Worm (Caenorhabditis elegans) whole organism, early embryonic: ENCODE data around the gene F39H12.1.

Experiments used
- B0310.2 ChIP-seq: sonication (generic microtip); optimal IDR thresholded peaks from 2 replicates; lab custom pipeline; 2016; ENCODE audit warnings: mild to moderate bottlenecking, missing genetic modification characterization, missing compliant biosample characterization
- F13C5.2 ChIP-seq: sonication (generic microtip); optimal IDR thresholded peaks from 2 replicates; lab custom pipeline; 2017; ENCODE audit warnings: mild to moderate bottlenecking, missing genetic modification characterization, inconsistent platforms, missing compliant biosample characterization
- aly-1 ChIP-seq: sonication (generic microtip); optimal IDR thresholded peaks from 2 replicates; lab custom pipeline; 2016; ENCODE audit warnings: missing genetic modification characterization, missing compliant biosample characterization
- ama-1 ChIP-seq: fragments of 150-350 bp; optimal IDR thresholded peaks from 2 replicates; lab custom pipeline; 2014
- ceh-13 ChIP-seq: fragments of 200-800 bp; sonication (Bioruptor generic); optimal IDR thresholded peaks from 2 replicates; lab custom pipeline; 2018; ENCODE audit warnings: mild to moderate bottlenecking, missing genetic modification characterization, missing compliant biosample characterization
- ceh-36 ChIP-seq: sonication (generic microtip); optimal IDR thresholded peaks from 2 replicates; lab custom pipeline; 2016; ENCODE audit warnings: missing genetic modification characterization, inconsistent platforms, missing compliant biosample characterization
- ets-7 ChIP-seq: sonication (generic microtip); optimal IDR thresholded peaks from 2 replicates; lab custom pipeline; 2016; ENCODE audit warnings: missing genotype, missing genetic modification characterization, missing compliant biosample characterization
- flt-1 ChIP-seq: fragments of 200-800 bp; sonication (Bioruptor generic); IDR thresholded peaks from 2 replicates; pipeline ENCODE4 v1.3.6; 2022; ENCODE audit warnings: missing genetic modification characterization, missing compliant biosample characterization
- hmbx-1 ChIP-seq: sonication (generic microtip); optimal IDR thresholded peaks from 2 replicates; lab custom pipeline; 2016; ENCODE audit warnings: mild to moderate bottlenecking, missing genetic modification characterization, missing compliant biosample characterization
- hmg-4 ChIP-seq: fragments of 200-800 bp; sonication (Bioruptor generic); optimal IDR thresholded peaks from 2 replicates; lab custom pipeline; 2018; ENCODE audit warnings: mild to moderate bottlenecking, missing genetic modification characterization, missing compliant biosample characterization
- hnd-1 ChIP-seq: sonication (generic microtip); optimal IDR thresholded peaks from 2 replicates; lab custom pipeline; 2016; ENCODE audit warnings: missing genetic modification characterization, missing compliant biosample characterization
- pes-1 ChIP-seq: fragments of 200-800 bp; sonication (Bioruptor generic); IDR thresholded peaks from 2 replicates; pipeline ENCODE4 v1.3.6; 2022; ENCODE audit warnings: missing genetic modification reagents, missing genetic modification characterization, missing compliant biosample characterization
- scrt-1 ChIP-seq: fragments of 200-800 bp; sonication (Bioruptor generic); IDR thresholded peaks from 2 replicates; pipeline ENCODE4 v1.3.6; 2022; ENCODE audit warnings: missing genetic modification characterization, missing compliant biosample characterization
- sea-1 ChIP-seq: fragments of 200-800 bp; sonication (Bioruptor generic); conservative IDR thresholded peaks from 2 replicates; pipeline ENCODE4 v1.3.6; 2022; ENCODE audit warnings: missing genetic modification characterization, missing compliant biosample characterization
- tbx-11 ChIP-seq: fragments of 200-800 bp; sonication (Bioruptor generic); IDR thresholded peaks from 2 replicates; pipeline ENCODE4 v1.3.6; 2022; ENCODE audit warnings: missing genetic modification characterization, missing compliant biosample characterization
- tbx-37 ChIP-seq: fragments of 200-800 bp; sonication (Bioruptor generic); conservative IDR thresholded peaks from 2 replicates; pipeline ENCODE4 v1.3.6; 2022; ENCODE audit warnings: missing genetic modification reagents, missing genetic modification characterization, missing compliant biosample characterization
- tra-4 ChIP-seq: sonication (generic microtip); optimal IDR thresholded peaks from 2 replicates; lab custom pipeline; 2017; ENCODE audit warnings: missing genetic modification characterization, missing compliant biosample characterization

Gene F39H12.1

ce11 chrX:871957-872715 lies 37.6 kb downstream of the F39H12.1 start, which contains the start of gene F56F10.1:
TSS of gene F56F10.1 (plus strand) at chrX:872603.
- TF ChIP-seq ets-7 (tag; lab: Kevin White, UChicago) (no peak), hnd-1 (tag; lab: Kevin White, UChicago) (no peak), flt-1 (no peak)

- TF ChIP-seq flt-1 (no peak), tbx-11 (GFP tag; lab: Robert Waterston, UW) (no peak), tra-4 (tag; lab: Kevin White, UChicago) (no peak), ama-1 (lab: Kevin White, UChicago) (no peak)
Observed at ce11 chrX:873634-874033, 39.1 kb downstream of the F39H12.1 start.

ce11 chrX:876935-877334 lies 42.4 kb downstream of the F39H12.1 start, which contains the start of gene ZC13.1:
TSS of gene ZC13.1 (plus strand) at chrX:877239.
- peak; percentile 54 for TF ChIP-seq F13C5.2 (tag; lab: Kevin White, UChicago)
- no peak for TF ChIP-seq tbx-11 (GFP tag; lab: Robert Waterston, UW)
- peak; percentile 62 for TF ChIP-seq hmg-4

DNA sequence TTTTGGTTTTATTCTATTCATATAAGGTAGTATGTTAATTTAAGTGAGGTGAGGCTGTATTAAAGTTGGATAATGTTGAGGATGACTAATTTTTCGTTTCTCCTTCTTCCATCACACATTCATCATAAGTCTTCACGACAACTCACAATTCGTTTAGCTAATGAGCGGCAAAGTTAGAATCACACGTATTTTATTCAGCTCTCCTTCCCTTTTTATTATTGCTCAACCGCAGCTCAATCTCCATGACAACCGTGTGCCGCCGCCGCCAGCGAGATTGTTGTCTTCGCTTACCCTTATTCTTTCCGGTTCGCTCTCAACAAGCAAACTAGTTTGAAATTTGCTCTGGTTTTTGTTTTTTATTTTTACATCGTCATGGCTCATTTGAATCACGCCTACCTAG lies 45.8 kb downstream of the F39H12.1 start, which contains the start of gene ZC13.2:
ZC13.2 (plus strand) TSS at position 301 of the 400 bp plus-strand sequence.
- TF ChIP-seq hmbx-1 (tag; lab: Kevin White, UChicago) (no peak), sea-1 (GFP tag; lab: Robert Waterston, UW) (no peak), tbx-37 (GFP tag; lab: Robert Waterston, UW) (no peak), F13C5.2 (tag; lab: Kevin White, UChicago) (no peak), aly-1 (tag; lab: Kevin White, UChicago) (no peak), ets-7 (tag; lab: Kevin White, UChicago) (no peak), B0310.2 (tag; lab: Kevin White, UChicago) (no peak), ama-1 (lab: Kevin White, UChicago) (no peak), flt-1 (no peak), ceh-36 (tag; lab: Kevin White, UChicago) (no peak), ceh-13 (no peak), tbx-11 (GFP tag; lab: Robert Waterston, UW) (no peak), hnd-1 (tag; lab: Kevin White, UChicago) (no peak), tra-4 (tag; lab: Kevin White, UChicago) (no peak), hmg-4 (no peak), pes-1 (no peak), scrt-1 (no peak)
